Worm (Caenorhabditis elegans) whole organism, mixed stage, embryonic: ENCODE measurements around the gene T20D4.12.

Source experiments
- M03D4.4 ChIP-seq: sonication (generic microtip); optimal IDR thresholded peaks from 2 replicates; lab custom pipeline; 2017; ENCODE audit warnings: mild to moderate bottlenecking, missing genetic modification characterization, missing compliant biosample characterization
- blmp-1 ChIP-seq: fragments of 150-350 bp; optimal IDR thresholded peaks from 2 replicates; lab custom pipeline; 2014; ENCODE audit warnings: missing biosample characterization, missing genetic modification characterization
- ceh-39 ChIP-seq: fragments of 150-350 bp; optimal IDR thresholded peaks from 2 replicates; lab custom pipeline; 2014; ENCODE audit warnings: missing biosample characterization, missing genetic modification characterization
- ceh-43 ChIP-seq: fragments of 200-800 bp; sonication (Bioruptor generic); optimal IDR thresholded peaks from 2 replicates; lab custom pipeline; 2018; ENCODE audit warnings: mild to moderate bottlenecking, missing genetic modification characterization, moderate library complexity, missing compliant biosample characterization
- ceh-83 ChIP-seq: fragments of 200-800 bp; sonication (Bioruptor generic); optimal IDR thresholded peaks from 2 replicates; lab custom pipeline; 2018; ENCODE audit warnings: mild to moderate bottlenecking, missing genetic modification characterization, missing compliant biosample characterization
- ces-1 ChIP-seq: fragments of 150-350 bp; optimal IDR thresholded peaks from 2 replicates; lab custom pipeline; 2014; ENCODE audit warnings: missing biosample characterization, missing genetic modification reagents, missing genetic modification characterization
- cnd-1 ChIP-seq: fragments of 200-800 bp; sonication (Bioruptor generic); optimal IDR thresholded peaks from 2 replicates; lab custom pipeline; 2018; ENCODE audit warnings: mild to moderate bottlenecking, missing genetic modification characterization, missing compliant biosample characterization
- drap-1 ChIP-seq: fragments of 200-800 bp; sonication (Bioruptor generic); optimal IDR thresholded peaks from 3 replicates; lab custom pipeline; 2018; ENCODE audit warnings: mild to moderate bottlenecking, missing genetic modification characterization, missing compliant biosample characterization
- elt-1 ChIP-seq: sonication (generic microtip); optimal IDR thresholded peaks from 2 replicates; lab custom pipeline; 2017; ENCODE audit warnings: missing genetic modification characterization, mild to moderate bottlenecking, missing compliant biosample characterization, antibody characterized with exemption, moderate library complexity, borderline replicate concordance; ENCODE audit not compliant: insufficient read depth
- elt-3 ChIP-seq: fragments of 150-350 bp; optimal IDR thresholded peaks from 2 replicates; lab custom pipeline; 2014; ENCODE audit warnings: missing biosample characterization, missing genetic modification characterization
- flh-1 ChIP-seq: fragments of 200-800 bp; sonication (Bioruptor generic); optimal IDR thresholded peaks from 2 replicates; lab custom pipeline; 2018; ENCODE audit warnings: mild to moderate bottlenecking, missing genetic modification characterization, moderate library complexity, missing compliant biosample characterization
- hlh-1 ChIP-seq: fragments of 150-350 bp; optimal IDR thresholded peaks from 2 replicates; lab custom pipeline; 2014; ENCODE audit warnings: missing biosample characterization, missing genetic modification reagents, missing genetic modification characterization
- lin-13 ChIP-seq: fragments of 150-350 bp; optimal IDR thresholded peaks from 2 replicates; lab custom pipeline; 2014; ENCODE audit warnings: missing biosample characterization, missing genetic modification characterization
- lin-32 ChIP-seq: fragments of 200-800 bp; sonication (Bioruptor generic); optimal IDR thresholded peaks from 2 replicates; lab custom pipeline; 2018; ENCODE audit warnings: mild to moderate bottlenecking, missing genetic modification characterization, missing compliant biosample characterization
- lsy-2 ChIP-seq: fragments of 150-350 bp; optimal IDR thresholded peaks from 2 replicates; lab custom pipeline; 2014; ENCODE audit warnings: missing biosample characterization, missing genetic modification characterization
- mep-1 ChIP-seq: fragments of 150-350 bp; optimal IDR thresholded peaks from 2 replicates; lab custom pipeline; 2017; ENCODE audit warnings: missing biosample characterization, missing genetic modification reagents, missing genetic modification characterization, inconsistent platforms
- mls-2 ChIP-seq: sonication (generic microtip); optimal IDR thresholded peaks from 2 replicates; lab custom pipeline; 2016; ENCODE audit warnings: mild to moderate bottlenecking, missing genetic modification characterization, moderate library complexity, missing compliant biosample characterization
- nhr-12 ChIP-seq: fragments of 150-350 bp; optimal IDR thresholded peaks from 2 replicates; lab custom pipeline; 2014; ENCODE audit warnings: missing biosample characterization, missing genetic modification characterization
- nhr-2 ChIP-seq: fragments of 150-350 bp; optimal IDR thresholded peaks from 2 replicates; lab custom pipeline; 2014; ENCODE audit warnings: missing biosample characterization, missing genetic modification characterization
- nhr-237 ChIP-seq: fragments of 150-350 bp; optimal IDR thresholded peaks from 2 replicates; lab custom pipeline; 2014; ENCODE audit warnings: missing biosample characterization, missing genetic modification characterization
- nhr-76 ChIP-seq: sonication (generic microtip); optimal IDR thresholded peaks from 2 replicates; lab custom pipeline; 2017; ENCODE audit warnings: missing biosample characterization, missing genetic modification characterization
- pha-4 ChIP-seq: fragments of 150-350 bp; optimal IDR thresholded peaks from 2 replicates; lab custom pipeline; 2018; ENCODE audit warnings: missing biosample characterization, missing genetic modification reagents, missing genetic modification characterization
- sem-2 ChIP-seq: fragments of 200-800 bp; sonication (Bioruptor generic); optimal IDR thresholded peaks from 2 replicates; lab custom pipeline; 2018; ENCODE audit warnings: mild to moderate bottlenecking, missing genetic modification characterization, missing compliant biosample characterization
- snpc-4 ChIP-seq: fragments of 150-350 bp; optimal IDR thresholded peaks from 2 replicates; lab custom pipeline; 2014; ENCODE audit warnings: missing biosample characterization, missing genetic modification characterization
- tbx-8 ChIP-seq: fragments of 200-800 bp; sonication (Bioruptor generic); optimal IDR thresholded peaks from 2 replicates; lab custom pipeline; 2018; ENCODE audit warnings: mild to moderate bottlenecking, missing genetic modification characterization, moderate library complexity, missing compliant biosample characterization
- unc-120 ChIP-seq: sonication (generic microtip); optimal IDR thresholded peaks from 2 replicates; lab custom pipeline; 2017; ENCODE audit warnings: missing genetic modification characterization, missing compliant biosample characterization; ENCODE audit not compliant: poor library complexity, severe bottlenecking
- unc-39 ChIP-seq: fragments of 150-350 bp; optimal IDR thresholded peaks from 2 replicates; lab custom pipeline; 2014; ENCODE audit warnings: missing biosample characterization, missing genetic modification characterization
- unc-62 ChIP-seq: fragments of 150-350 bp; optimal IDR thresholded peaks from 2 replicates; lab custom pipeline; 2014; ENCODE audit warnings: missing biosample characterization, missing genetic modification reagents, missing genetic modification characterization
- zip-8 ChIP-seq: fragments of 150-350 bp; optimal IDR thresholded peaks from 2 replicates; lab custom pipeline; 2014; ENCODE audit warnings: missing biosample characterization, missing genetic modification characterization
- ztf-11 ChIP-seq: fragments of 150-350 bp; optimal IDR thresholded peaks from 2 replicates; lab custom pipeline; 2014; ENCODE audit warnings: missing biosample characterization, missing genetic modification characterization

The T20D4.12 gene

DNA sequence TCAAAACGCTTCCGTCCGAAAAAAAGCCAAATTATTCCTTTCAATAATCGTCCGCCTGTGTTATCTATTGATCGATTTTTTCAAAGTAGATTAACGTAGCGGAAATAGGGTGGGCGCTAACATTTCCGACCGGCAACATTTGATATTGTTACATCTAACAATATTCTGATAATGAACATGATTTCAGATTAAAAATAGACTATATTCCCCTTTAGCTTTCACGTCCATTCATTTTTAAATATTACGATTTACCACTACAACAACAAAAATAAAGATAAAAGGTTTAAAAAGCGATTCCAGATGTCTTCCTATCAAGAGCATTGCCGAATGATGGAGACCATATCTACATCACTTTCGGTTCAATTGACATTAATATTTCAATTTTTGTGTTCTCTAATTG is 29.2 kb downstream of the T20D4.12 start, which contains the start of gene srab-22:
srab-22 (plus strand) TSS at position 301 of the 400 bp plus-strand sequence.
- TF ChIP-seq zip-8 (tag; lab: Kevin White, UChicago) (no peak), lsy-2 (tag; lab: Kevin White, UChicago) (no peak), hlh-1 (tag; lab: Kevin White, UChicago) (no peak), mep-1 (tag; lab: Kevin White, UChicago) (no peak), sem-2 (no peak), unc-62 (no peak), elt-3 (tag; lab: Kevin White, UChicago) (no peak), mls-2 (tag; lab: Kevin White, UChicago) (no peak)

DNA sequence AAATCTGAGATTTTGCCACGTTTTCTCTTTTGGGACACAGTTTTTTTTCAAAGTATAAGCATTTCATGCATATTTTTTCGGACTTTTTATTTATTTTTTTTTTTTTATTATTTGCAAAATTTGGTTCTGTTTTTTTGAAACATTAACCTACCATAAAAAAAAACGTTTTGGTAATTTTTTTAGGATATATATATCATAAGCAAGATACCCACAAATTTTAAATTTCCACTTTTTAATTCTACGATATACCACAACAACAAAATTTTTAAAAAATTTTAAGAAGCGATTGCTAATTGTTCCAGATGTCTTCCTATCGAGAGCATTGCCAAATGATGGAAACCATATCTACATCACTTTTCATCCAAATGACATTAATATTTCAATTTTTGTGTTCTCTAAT is 31.8 kb downstream of the T20D4.12 start, which contains the start of gene srab-20:
srab-20 (plus strand) TSS at position 301 of the 400 bp plus-strand sequence.
- TF ChIP-seq ceh-43 (GFP tag; lab: Kevin White, UChicago) (no peak), lsy-2 (tag; lab: Kevin White, UChicago) (no peak), elt-3 (tag; lab: Kevin White, UChicago) (no peak), ztf-11 (tag; lab: Kevin White, UChicago) (no peak), elt-1 (no peak), ceh-83 (GFP tag; lab: Kevin White, UChicago) (no peak), unc-62 (no peak), nhr-76 (tag; lab: Kevin White, UChicago) (no peak), ceh-39 (no peak), nhr-237 (tag; lab: Kevin White, UChicago) (no peak), lin-13 (tag; lab: Kevin White, UChicago) (no peak), ces-1 (GFP tag; lab: Kevin White, UChicago) (no peak), flh-1 (GFP tag; lab: Kevin White, UChicago) (no peak), blmp-1 (no peak), unc-39 (tag; lab: Kevin White, UChicago) (no peak), snpc-4 (tag; lab: Kevin White, UChicago) (no peak), cnd-1 (tag; lab: Kevin White, UChicago) (no peak)

DNA sequence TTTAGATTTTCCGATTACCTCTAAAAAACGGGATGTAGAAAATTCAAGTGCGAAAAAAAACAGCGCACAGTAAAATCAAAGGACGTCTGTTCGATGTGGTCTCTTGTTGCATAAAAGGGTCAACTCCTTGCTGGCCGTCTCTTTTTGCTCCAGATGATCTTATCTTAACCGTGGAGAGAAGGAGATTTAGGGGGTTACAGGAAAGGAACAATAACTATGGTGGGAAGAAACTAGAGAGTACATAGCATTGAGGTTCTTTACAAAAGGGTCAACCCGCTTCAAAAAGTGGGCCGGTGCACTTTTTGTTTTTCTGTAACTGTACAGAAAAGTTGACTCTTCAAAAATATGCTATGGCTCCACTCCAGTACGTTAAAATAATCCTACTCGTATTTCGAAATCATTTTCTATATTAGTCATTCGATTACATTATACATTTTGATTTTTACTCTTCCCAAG is 34.7 kb downstream of the T20D4.12 start, which contains the start of the genes T20D4.19 and srj-9:
T20D4.19 (minus strand) TSS at position 101 of the 456 bp plus-strand sequence.
srj-9 (plus strand) TSS at position 406 of the 456 bp plus-strand sequence.
- TF ChIP-seq nhr-2 (tag; lab: Kevin White, UChicago) (peak; percentile 31), unc-62 (no peak), lin-13 (tag; lab: Kevin White, UChicago) (no peak), lin-32 (GFP tag; lab: Kevin White, UChicago) (no peak), sem-2 (no peak)
- TF ChIP-seq, all 35 proteins: peak for 1

DNA sequence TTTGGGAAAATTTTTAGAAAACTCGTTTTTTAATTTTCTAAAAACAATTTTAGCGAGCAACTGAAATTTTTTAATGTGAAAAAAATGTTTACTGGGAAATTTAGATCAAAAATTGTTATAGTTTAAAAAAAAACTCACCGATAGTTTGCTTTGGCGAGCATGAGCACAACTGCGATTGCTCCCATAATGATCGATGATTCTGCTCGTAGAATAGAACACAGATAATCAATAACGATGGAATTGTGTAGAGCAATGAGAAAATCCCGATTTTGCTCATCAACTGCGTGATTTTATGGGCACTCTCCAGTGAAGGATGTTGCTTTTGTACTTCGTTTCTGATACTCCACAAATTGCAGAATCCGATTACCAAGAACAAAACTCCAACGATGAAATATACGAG is 45.7 kb downstream of the T20D4.12 start:
- TF ChIP-seq nhr-237 (tag; lab: Kevin White, UChicago) (no peak), M03D4.4 (tag; lab: Kevin White, UChicago) (no peak), lin-13 (tag; lab: Kevin White, UChicago) (no peak), pha-4 (tag; lab: Kevin White, UChicago) (no peak), unc-120 (tag; lab: Kevin White, UChicago) (no peak), nhr-12 (tag; lab: Kevin White, UChicago) (no peak), ztf-11 (tag; lab: Kevin White, UChicago) (no peak), tbx-8 (GFP tag; lab: Kevin White, UChicago) (no peak)

DNA sequence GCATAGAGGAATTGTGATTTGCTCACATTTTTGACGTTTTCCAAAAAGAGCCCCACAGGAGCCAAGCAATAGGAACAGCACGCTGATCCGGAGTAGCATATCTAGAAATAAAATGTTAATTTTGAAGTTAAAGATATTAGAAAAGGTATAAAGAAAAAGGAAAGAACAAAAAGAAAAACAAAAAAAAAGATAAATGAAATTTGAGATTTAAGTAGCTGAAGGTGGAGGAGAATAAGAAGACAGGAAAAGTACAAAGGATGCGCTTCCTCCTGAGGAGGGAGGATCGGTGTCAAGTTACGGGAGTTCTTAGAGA is 47.9 kb downstream of the T20D4.12 start, which contains the start of gene cfz-2:
cfz-2 (minus strand) TSS at position 101 of the 313 bp plus-strand sequence.
- TF ChIP-seq unc-120 (tag; lab: Kevin White, UChicago) (no peak), ceh-83 (GFP tag; lab: Kevin White, UChicago) (no peak), ceh-43 (GFP tag; lab: Kevin White, UChicago) (no peak), drap-1 (no peak), lsy-2 (tag; lab: Kevin White, UChicago) (no peak), sem-2 (no peak), unc-62 (no peak)
